Worm (Caenorhabditis elegans): ENCODE data around the gene srx-135.

srx-135 gene

DNA sequence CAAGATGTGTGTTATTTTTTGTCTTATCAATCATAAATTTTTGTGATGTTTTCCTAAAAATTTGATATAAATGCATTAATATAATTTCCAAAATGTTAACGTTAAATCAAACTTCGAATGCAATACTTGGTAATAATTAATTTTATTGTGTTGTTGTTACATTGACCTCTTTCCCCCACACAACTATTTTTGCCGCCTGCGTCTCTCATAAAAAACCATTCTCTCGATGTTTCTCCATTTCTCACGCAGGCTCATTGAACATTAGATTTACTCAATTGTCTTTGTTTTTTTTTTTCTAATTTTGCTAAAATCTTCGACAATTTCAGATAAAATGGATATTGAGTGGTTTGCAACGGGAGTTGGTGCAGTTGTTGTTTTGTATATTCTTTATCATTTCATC is 47.2 kb downstream of the srx-135 start, which contains the start of gene stdh-1:
Gene stdh-1, plus strand, starts transcription at position 327 of the 400 bp plus-strand sequence.
- TF ChIP-seq unc-42 (tag; optimal IDR thresholded peaks at IDR 0.05): peak; percentile 86
- no peak for TF ChIP-seq pha-2 (tag; optimal IDR thresholded peaks at IDR 0.05)

DNA sequence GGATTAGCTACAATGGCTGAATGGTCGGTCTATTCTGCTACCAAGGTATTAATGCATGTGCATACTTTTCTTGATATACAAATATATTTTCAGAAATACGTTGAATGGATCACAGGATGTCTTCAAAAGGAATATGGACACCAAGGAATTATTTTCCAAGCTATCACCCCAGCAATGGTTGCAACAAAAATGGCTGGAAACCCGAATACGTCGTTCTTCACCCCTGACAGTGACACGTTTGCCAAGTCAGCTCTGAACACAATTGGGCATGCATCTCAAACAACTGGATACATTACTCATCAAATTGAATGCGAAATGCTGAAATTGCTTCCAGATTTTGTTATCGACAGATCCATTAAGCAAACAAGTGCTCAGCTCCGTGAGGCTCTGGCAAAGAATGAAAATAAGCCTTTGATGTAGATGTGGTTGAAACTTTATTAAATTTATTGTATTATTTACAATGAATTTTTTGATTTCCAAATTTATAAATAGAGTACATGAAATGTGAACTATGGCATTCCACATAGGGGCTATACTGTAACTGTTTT is 48.6 kb downstream of the srx-135 start:
- TF ChIP-seq gmeb-2 (tag; optimal IDR thresholded peaks at IDR 0.05): no peak
- no peak for TF ChIP-seq Y22D7AL.16 (tag; optimal IDR thresholded peaks at IDR 0.05)
- TF ChIP-seq pqm-1 (tag; optimal IDR thresholded peaks at IDR 0.05): no peak

DNA sequence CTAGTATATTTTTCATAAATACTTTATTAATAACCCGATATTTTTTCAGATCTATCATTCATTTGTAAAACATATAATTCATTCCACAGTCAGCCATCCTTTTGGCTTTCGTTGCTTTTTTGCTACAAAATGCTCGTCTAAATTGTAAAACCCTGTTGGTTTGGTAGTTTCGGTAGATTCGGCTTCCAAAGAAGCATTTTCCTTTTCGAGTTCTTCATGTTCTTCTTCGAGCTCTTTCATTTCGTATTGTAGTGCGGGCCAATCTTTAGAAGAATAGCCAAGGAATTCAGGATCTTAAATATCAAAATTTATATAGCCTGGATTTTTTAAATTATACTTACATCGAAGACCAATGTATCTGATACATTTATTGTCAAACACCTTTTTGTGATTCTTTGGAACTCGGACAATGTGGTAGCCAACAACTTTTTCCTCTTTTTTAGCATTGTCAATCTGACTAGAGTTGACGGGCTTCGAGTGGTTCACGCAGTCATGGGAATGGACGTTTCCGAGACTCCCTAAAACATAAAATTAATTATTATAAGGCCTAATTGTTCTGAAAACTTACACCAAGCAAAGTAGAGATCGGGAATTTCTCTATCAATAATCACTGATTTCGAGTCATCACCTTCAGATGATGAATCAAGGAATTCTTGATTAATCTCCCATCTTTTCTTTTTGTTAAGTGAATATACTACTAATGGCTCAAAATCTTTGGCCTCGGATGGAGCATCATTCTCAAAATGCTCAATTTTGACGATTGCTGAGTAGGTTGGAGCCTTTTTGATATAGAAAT is 49.3 kb downstream of the srx-135 start:
- no peak for TF ChIP-seq ets-4 (tag; optimal IDR thresholded peaks at IDR 0.05)
- no peak for TF ChIP-seq che-1 (tag; optimal IDR thresholded peaks at IDR 0.05)
- no peak for TF ChIP-seq odd-2 (tag; optimal IDR thresholded peaks at IDR 0.05)
- no peak for TF ChIP-seq fkh-10 (GFP tag; optimal IDR thresholded peaks at IDR 0.05)
- TF ChIP-seq lim-6 (tag; optimal IDR thresholded peaks at IDR 0.05): no peak
- TF ChIP-seq pha-4 (tag; optimal IDR thresholded peaks at IDR 0.05): no peak
- no peak for TF ChIP-seq madf-2 (tag; optimal IDR thresholded peaks at IDR 0.05)
- TF ChIP-seq ceh-48 (tag; optimal IDR thresholded peaks at IDR 0.05): no peak

DNA sequence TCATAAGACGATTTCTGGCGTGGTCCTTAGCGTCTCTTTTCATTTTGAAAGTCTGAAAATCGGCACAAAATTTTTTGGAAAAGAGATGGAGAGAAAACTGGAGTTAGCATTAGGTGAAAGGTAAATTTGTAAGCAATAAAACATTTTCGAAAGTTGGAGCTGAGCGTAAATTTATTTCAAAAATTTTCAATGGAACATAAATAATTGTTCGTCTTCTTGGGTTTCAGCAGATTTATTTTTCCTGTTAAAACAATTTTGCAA is 49.8 kb downstream of the srx-135 start, which contains the start of gene C06B3.6:
Gene C06B3.6, minus strand, starts transcription at position 52 of the 261 bp plus-strand sequence.
- TF ChIP-seq ceh-31 (tag; optimal IDR thresholded peaks at IDR 0.05) (no peak), mec-3 (tag; optimal IDR thresholded peaks at IDR 0.05; ENCODE audit: borderline replicate concordance) (no peak), pag-3 (tag; optimal IDR thresholded peaks at IDR 0.05; ENCODE audit: borderline replicate concordance) (no peak), sox-4 (tag; optimal IDR thresholded peaks at IDR 0.05) (no peak), pax-1 (tag; optimal IDR thresholded peaks at IDR 0.05) (no peak), ceh-19 (GFP tag; optimal IDR thresholded peaks at IDR 0.05) (no peak), K02D7.2 (tag; optimal IDR thresholded peaks at IDR 0.05) (no peak), ets-4 (tag; optimal IDR thresholded peaks at IDR 0.05) (no peak)

DNA sequence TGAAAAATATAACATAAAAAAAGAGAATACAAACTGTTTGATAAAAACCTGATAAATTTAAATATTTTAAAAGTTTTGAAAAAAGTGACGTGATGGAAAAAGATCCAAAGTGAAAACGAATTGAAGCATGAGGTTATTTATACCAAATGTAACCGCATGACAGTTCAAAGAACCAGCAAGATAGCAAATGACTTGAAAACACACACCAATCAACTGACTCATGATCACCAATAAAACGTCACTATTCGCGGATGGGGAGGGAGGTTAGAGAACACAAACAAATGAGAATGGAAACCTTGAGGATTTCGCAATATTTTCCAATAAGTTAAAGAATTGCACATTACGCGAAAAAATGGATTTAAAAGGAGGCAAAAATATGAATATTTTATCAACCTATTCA is 50.4 kb downstream of the srx-135 start, which contains the start of gene C06B3.7:
Gene C06B3.7, plus strand, starts transcription at position 287 of the 400 bp plus-strand sequence.
- TF ChIP-seq unc-55 (GFP tag; optimal IDR thresholded peaks at IDR 0.05) (no peak), hlh-30 (tag; optimal IDR thresholded peaks at IDR 0.05; ENCODE audit: insufficient read depth) (peak; percentile 34)
